Fruit fly (Drosophila melanogaster) whole organism, prepupa: ENCODE measurements around the gene Apl.

ENCODE experiments used
- CG4318 ChIP-seq: fragments of 200-800 bp; sonication (Bioruptor generic); optimal IDR thresholded peaks from 3 replicates; lab custom pipeline; 2017; ENCODE audit warnings: missing biosample characterization, mild to moderate bottlenecking, missing genetic modification characterization
- CG6808 ChIP-seq: fragments of 200-800 bp; sonication (Bioruptor generic); optimal IDR thresholded peaks from 3 replicates; lab custom pipeline; 2017; ENCODE audit warnings: missing biosample characterization, missing genetic modification characterization, mild to moderate bottlenecking, moderate library complexity, missing genetic modification reagents
- CG8319 ChIP-seq: fragments of 200-800 bp; sonication (Bioruptor generic); optimal IDR thresholded peaks from 3 replicates; lab custom pipeline; 2016; ENCODE audit warnings: missing biosample characterization, missing genetic modification characterization
- CG9139 ChIP-seq: fragments of 200-800 bp; sonication (Bioruptor generic); optimal IDR thresholded peaks from 3 replicates; lab custom pipeline; 2017; ENCODE audit warnings: missing biosample characterization, mild to moderate bottlenecking, missing genetic modification characterization
- Sox102F ChIP-seq: fragments of 200-800 bp; sonication (Bioruptor generic); optimal IDR thresholded peaks from 2 replicates; lab custom pipeline; 2016; ENCODE audit warnings: missing biosample characterization, mild to moderate bottlenecking, missing genetic modification characterization
- acj6 ChIP-seq: fragments of 200-800 bp; sonication (Bioruptor generic); optimal IDR thresholded peaks from 3 replicates; lab custom pipeline; 2016; ENCODE audit warnings: missing biosample characterization, missing genetic modification characterization
- dac ChIP-seq: fragments of 200-800 bp; sonication (Bioruptor generic); optimal IDR thresholded peaks from 2 replicates; lab custom pipeline; 2017; ENCODE audit warnings: missing biosample characterization, mild to moderate bottlenecking, missing genetic modification characterization
- dsx ChIP-seq: fragments of 200-800 bp; optimal IDR thresholded peaks from 3 replicates; lab custom pipeline; 2019; ENCODE audit warnings: missing biosample characterization, mild to moderate bottlenecking, missing genetic modification characterization, moderate library complexity; ENCODE audit not compliant: poor library complexity, severe bottlenecking
- topi ChIP-seq: fragments of 200-800 bp; sonication (Bioruptor generic); optimal IDR thresholded peaks from 3 replicates; lab custom pipeline; 2016; ENCODE audit warnings: missing biosample characterization, missing genetic modification characterization

DNA sequence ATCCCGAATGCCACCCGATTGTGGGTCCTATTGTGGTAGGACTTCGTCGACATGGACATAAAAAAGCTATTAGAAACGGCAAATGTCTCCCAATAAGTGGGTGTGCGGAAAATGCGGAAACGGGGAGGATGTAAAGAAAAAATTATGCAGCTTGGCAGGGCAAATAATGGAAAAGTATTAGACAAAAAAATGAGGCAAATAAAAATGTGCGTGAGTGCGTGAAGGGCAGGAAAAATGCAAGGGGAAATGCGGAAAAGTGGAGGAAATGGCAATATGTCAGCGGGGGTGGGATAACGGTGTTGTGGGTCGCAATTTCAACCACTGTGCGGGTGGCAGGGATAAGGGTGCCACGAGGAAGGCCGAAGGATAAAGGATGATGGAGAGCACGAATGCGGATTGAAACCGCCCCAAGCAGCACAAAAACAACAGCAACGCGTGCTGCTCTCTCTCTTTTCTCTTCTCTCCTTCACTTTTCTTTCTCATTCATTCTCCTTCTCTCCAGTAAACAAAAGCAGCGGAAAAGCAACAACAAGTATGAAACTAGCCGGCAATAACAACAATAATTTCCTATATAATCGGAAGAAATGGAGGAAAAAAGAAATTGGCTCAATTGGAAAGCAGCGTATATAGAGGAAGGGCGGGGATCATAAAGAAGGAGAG is 50.5 kb downstream of the Apl start:
- TF ChIP-seq CG4318 (GFP tag; lab: Kevin White, UChicago) (no peak), CG6808 (GFP tag; lab: Kevin White, UChicago) (no peak), CG9139 (GFP tag; lab: Kevin White, UChicago) (no peak), CG8319 (GFP tag; lab: Kevin White, UChicago) (no peak), acj6 (GFP tag; lab: Kevin White, UChicago) (no peak), topi (GFP tag; lab: Kevin White, UChicago) (no peak), dsx (GFP tag; lab: Kevin White, UChicago) (no peak), Sox102F (no peak), dac (GFP tag; lab: Kevin White, UChicago) (no peak)
